Worm (Caenorhabditis elegans) whole organism, L1 larva: Measurements from ENCODE around the gene C26E1.1.

ENCODE experiments used
- ama-1 ChIP-seq: fragments of 150-350 bp; optimal IDR thresholded peaks from 2 replicates; lab custom pipeline; 2014
- blmp-1 ChIP-seq: fragments of 150-350 bp; optimal IDR thresholded peaks from 2 replicates; lab custom pipeline; 2014; ENCODE audit warnings: missing biosample characterization, missing genetic modification characterization
- dpl-1 ChIP-seq, 3 experiments: fragments of 150-350 bp in 2 of 3; sonication (generic microtip) in 1 of 3; optimal IDR thresholded peaks; 2 replicates each; lab custom pipeline; 2014 to 2017; ENCODE audit warnings: missing biosample characterization in 3 of 3, missing genetic modification characterization in 3 of 3, missing genetic modification reagents in 3 of 3
- egl-27 ChIP-seq, 2 experiments: fragments of 150-350 bp in 1 of 2; sonication (generic microtip); optimal IDR thresholded peaks; 3 replicates each; lab custom pipeline; 2017 to 2018; ENCODE audit warnings: missing biosample characterization in 2 of 2, missing genetic modification characterization in 2 of 2, missing genetic modification reagents in 2 of 2
- fkh-10 ChIP-seq: sonication (generic microtip); optimal IDR thresholded peaks from 2 replicates; lab custom pipeline; 2017; ENCODE audit warnings: missing biosample characterization, missing genetic modification reagents, missing genetic modification characterization
- hlh-17 ChIP-seq: fragments of 200-800 bp; sonication (Bioruptor generic); optimal IDR thresholded peaks from 2 replicates; lab custom pipeline; 2018; ENCODE audit warnings: missing genetic modification characterization, mild to moderate bottlenecking, missing compliant biosample characterization, moderate library complexity, borderline replicate concordance
- hlh-4 ChIP-seq: sonication (generic microtip); optimal IDR thresholded peaks from 2 replicates; lab custom pipeline; 2016; ENCODE audit warnings: mild to moderate bottlenecking, missing genetic modification characterization, missing compliant biosample characterization
- lin-39 ChIP-seq: fragments of 150-350 bp; optimal IDR thresholded peaks from 2 replicates; lab custom pipeline; 2014; ENCODE audit warnings: missing biosample characterization, missing genetic modification reagents, missing genetic modification characterization
- mep-1 ChIP-seq: fragments of 150-350 bp; optimal IDR thresholded peaks from 2 replicates; lab custom pipeline; 2014; ENCODE audit warnings: missing biosample characterization, missing genetic modification characterization
- rnt-1 ChIP-seq: sonication (generic microtip); optimal IDR thresholded peaks from 2 replicates; lab custom pipeline; 2016; ENCODE audit warnings: mild to moderate bottlenecking, missing genetic modification characterization, moderate library complexity, missing compliant biosample characterization
- sup-37 ChIP-seq: fragments of 200-800 bp; sonication (Bioruptor generic); optimal IDR thresholded peaks from 2 replicates; lab custom pipeline; 2018; ENCODE audit warnings: mild to moderate bottlenecking, missing genetic modification characterization, missing compliant biosample characterization
- unc-62 ChIP-seq: fragments of 150-350 bp; optimal IDR thresholded peaks from 2 replicates; lab custom pipeline; 2014; ENCODE audit warnings: missing biosample characterization, missing genetic modification reagents, missing genetic modification characterization

DNA sequence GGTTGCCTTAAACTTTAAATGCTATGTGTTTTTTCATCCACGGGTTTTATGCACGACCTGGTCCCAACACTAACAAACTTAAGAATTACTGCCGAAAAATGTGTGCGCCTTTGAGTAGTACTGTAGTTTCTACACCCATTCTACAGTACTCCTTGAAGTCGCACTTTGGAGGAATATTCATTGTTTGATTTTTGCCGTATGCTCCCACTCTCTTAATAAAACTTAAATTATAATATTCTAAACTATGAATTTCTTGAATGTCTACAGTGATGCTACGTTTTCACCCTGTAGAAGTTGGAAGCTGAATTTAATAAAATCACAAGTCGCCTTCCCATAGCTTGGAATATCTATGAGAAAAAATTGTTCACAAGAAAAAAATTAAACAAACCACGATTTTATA lies 12.5 kb downstream of the C26E1.1 start:
- TF ChIP-seq mep-1 (tag; lab: Kevin White, UChicago) (no peak), blmp-1 (no peak), egl-27 (tag; optimal IDR thresholded peaks at IDR 0.05; lab: Kevin White, UChicago) (no peak), sup-37 (GFP tag; lab: Kevin White, UChicago) (no peak), ama-1 (lab: Kevin White, UChicago) (no peak), rnt-1 (tag; lab: Kevin White, UChicago) (no peak), dpl-1 (GFP tag; optimal IDR thresholded peaks at IDR 0.05; lab: Kevin White, UChicago) (no peak), hlh-4 (tag; lab: Kevin White, UChicago) (no peak), unc-62 (GFP tag; lab: Kevin White, UChicago) (no peak), lin-39 (tag; lab: Kevin White, UChicago) (no peak), hlh-17 (GFP tag; lab: Kevin White, UChicago) (no peak), fkh-10 (GFP tag; lab: Kevin White, UChicago) (no peak)
